Fruit fly (Drosophila melanogaster) whole organism, embryonic: ENCODE data around the gene CycG.

Source experiments
- Adf1 ChIP-seq: fragments of 200-800 bp; sonication (Bioruptor generic); IDR thresholded peaks from 2 replicates; pipeline ENCODE4 v1.3.6; 2022; ENCODE audit warnings: missing biosample characterization, missing genetic modification characterization
- Atf-2 ChIP-seq: fragments of 200-800 bp; sonication (Bioruptor generic); optimal IDR thresholded peaks from 2 replicates; lab custom pipeline; 2016; ENCODE audit warnings: missing biosample characterization, missing genetic modification characterization
- B-H1 ChIP-seq: fragments of 200-800 bp; sonication (Bioruptor generic); IDR thresholded peaks from 3 replicates; pipeline ENCODE4 v1.3.6; 2022; ENCODE audit warnings: missing biosample characterization, missing genetic modification characterization
- Blimp-1 ChIP-seq: fragments of 200-800 bp; sonication (Bioruptor generic); optimal IDR thresholded peaks from 3 replicates; lab custom pipeline; 2018; ENCODE audit warnings: missing biosample characterization, missing genetic modification characterization, mild to moderate bottlenecking, moderate library complexity, missing genetic modification reagents
- CG10209 ChIP-seq: fragments of 200-800 bp; sonication (Bioruptor generic); optimal IDR thresholded peaks from 3 replicates; lab custom pipeline; 2017; ENCODE audit warnings: missing biosample characterization, mild to moderate bottlenecking, missing genetic modification characterization, missing genetic modification reagents
- CG11456 ChIP-seq: fragments of 200-800 bp; sonication (Bioruptor generic); IDR thresholded peaks from 3 replicates; pipeline ENCODE4 v1.3.6; 2022; ENCODE audit warnings: missing biosample characterization, missing genetic modification characterization
- CG15073 ChIP-seq: fragments of 200-800 bp; sonication (Bioruptor generic); optimal IDR thresholded peaks from 2 replicates; lab custom pipeline; 2016; ENCODE audit warnings: missing biosample characterization, missing genetic modification characterization
- CG1529 ChIP-seq: fragments of 200-800 bp; sonication (Bioruptor generic); optimal IDR thresholded peaks from 3 replicates; lab custom pipeline; 2018; ENCODE audit warnings: missing biosample characterization, missing genetic modification characterization
- CG15479 ChIP-seq: fragments of 200-800 bp; sonication (Bioruptor generic); optimal IDR thresholded peaks from 3 replicates; lab custom pipeline; 2019; ENCODE audit warnings: missing biosample characterization, mild to moderate bottlenecking, missing genetic modification characterization, moderate library complexity
- CG15514 ChIP-seq: fragments of 200-800 bp; sonication (Bioruptor generic); optimal IDR thresholded peaks from 3 replicates; lab custom pipeline; 2017; ENCODE audit warnings: missing biosample characterization, missing genetic modification characterization, mild to moderate bottlenecking, moderate library complexity, missing genetic modification reagents
- CG2129 ChIP-seq: fragments of 200-800 bp; sonication (Bioruptor generic); IDR thresholded peaks from 2 replicates; pipeline ENCODE4 v1.3.6; 2022; ENCODE audit warnings: missing biosample characterization, missing genetic modification characterization; ENCODE audit not compliant: partially characterized antibody
- CG3065 ChIP-seq: fragments of 200-800 bp; sonication (Bioruptor generic); optimal IDR thresholded peaks from 2 replicates; lab custom pipeline; 2016; ENCODE audit warnings: missing biosample characterization, missing genetic modification characterization
- CG32767 ChIP-seq: fragments of 200-800 bp; sonication (Bioruptor generic); IDR thresholded peaks from 2 replicates; pipeline ENCODE4 v1.3.6; 2022; ENCODE audit warnings: missing biosample characterization, missing genetic modification characterization
- CG43689 ChIP-seq: fragments of 200-800 bp; sonication (Bioruptor generic); IDR thresholded peaks from 2 replicates; pipeline ENCODE4 v1.3.6; 2022; ENCODE audit warnings: missing biosample characterization, missing genetic modification characterization
- CG4617 ChIP-seq: fragments of 200-800 bp; sonication (Bioruptor generic); optimal IDR thresholded peaks from 3 replicates; lab custom pipeline; 2016; ENCODE audit warnings: missing biosample characterization, missing genetic modification characterization, borderline replicate concordance
- CG6254 ChIP-seq: fragments of 200-800 bp; sonication (Bioruptor generic); optimal IDR thresholded peaks from 3 replicates; lab custom pipeline; 2017; ENCODE audit warnings: mild to moderate bottlenecking, missing biosample characterization, missing genetic modification reagents, missing genetic modification characterization
- CG6765 ChIP-seq: fragments of 200-800 bp; sonication (Bioruptor generic); optimal IDR thresholded peaks from 3 replicates; lab custom pipeline; 2017; ENCODE audit warnings: missing biosample characterization, mild to moderate bottlenecking, missing genetic modification characterization
- CG7372 ChIP-seq: fragments of 200-800 bp; sonication (Bioruptor generic); IDR thresholded peaks from 2 replicates; pipeline ENCODE4 v1.3.6; 2022; ENCODE audit warnings: missing biosample characterization, missing genetic modification characterization
- CG7839 ChIP-seq: fragments of 200-800 bp; sonication (Bioruptor generic); optimal IDR thresholded peaks from 3 replicates; lab custom pipeline; 2018; ENCODE audit warnings: missing biosample characterization, mild to moderate bottlenecking, missing genetic modification characterization, moderate library complexity
- CG8359 ChIP-seq: fragments of 200-800 bp; sonication (Bioruptor generic); optimal IDR thresholded peaks from 2 replicates; lab custom pipeline; 2017; ENCODE audit warnings: missing biosample characterization, mild to moderate bottlenecking, missing genetic modification characterization, borderline replicate concordance
- CG9932 ChIP-seq: fragments of 200-800 bp; sonication (Bioruptor generic); IDR thresholded peaks from 2 replicates; pipeline ENCODE4 v1.3.6; 2022; ENCODE audit warnings: missing biosample characterization, missing genetic modification characterization
- CHES-1-like ChIP-seq: fragments of 200-800 bp; sonication (Bioruptor generic); optimal IDR thresholded peaks from 2 replicates; lab custom pipeline; 2016; ENCODE audit warnings: missing biosample characterization, missing genetic modification characterization
- Dref ChIP-seq: fragments of 200-800 bp; sonication (Bioruptor generic); IDR thresholded peaks from 2 replicates; pipeline ENCODE4 v1.3.6; 2022; ENCODE audit warnings: missing biosample characterization, missing genetic modification characterization
- Gug ChIP-seq: fragments of 200-800 bp; sonication (Bioruptor generic); IDR thresholded peaks from 4 replicates; pipeline ENCODE4 v1.3.6; 2022; ENCODE audit warnings: missing biosample characterization, missing genetic modification characterization
- Jarid2 ChIP-seq: fragments of 200-800 bp; sonication (Bioruptor generic); optimal IDR thresholded peaks from 3 replicates; lab custom pipeline; 2017; ENCODE audit warnings: mild to moderate bottlenecking, missing biosample characterization, missing genetic modification reagents, missing genetic modification characterization
- MBD-R2 ChIP-seq: fragments of 200-800 bp; sonication (Bioruptor generic); IDR thresholded peaks from 2 replicates; pipeline ENCODE4 v1.3.6; 2022; ENCODE audit warnings: missing biosample characterization, missing genetic modification characterization
- MESR4 ChIP-seq: fragments of 200-800 bp; sonication (Bioruptor generic); optimal IDR thresholded peaks from 2 replicates; lab custom pipeline; 2018; ENCODE audit warnings: missing biosample characterization, mild to moderate bottlenecking, missing genetic modification characterization, moderate library complexity
- MTF-1 ChIP-seq: fragments of 200-800 bp; sonication (Bioruptor generic); optimal IDR thresholded peaks from 2 replicates; lab custom pipeline; 2018; ENCODE audit warnings: missing biosample characterization, mild to moderate bottlenecking, missing genetic modification characterization, borderline replicate concordance
- Med ChIP-seq: fragments of 200-800 bp; sonication (Bioruptor generic); peaks from one replicate; lab custom pipeline; 2016; ENCODE audit warnings: missing biosample characterization, missing genetic modification characterization, mild to moderate bottlenecking, inconsistent platforms, moderate library complexity
- Nf-YB ChIP-seq: fragments of 200-800 bp; sonication (Bioruptor generic); optimal IDR thresholded peaks from 3 replicates; lab custom pipeline; 2019; ENCODE audit warnings: missing biosample characterization, mild to moderate bottlenecking, missing genetic modification characterization, moderate library complexity
- Oli ChIP-seq: fragments of 200-800 bp; sonication (Bioruptor generic); optimal IDR thresholded peaks from 2 replicates; lab custom pipeline; 2018; ENCODE audit warnings: missing biosample characterization, mild to moderate bottlenecking, missing genetic modification characterization, moderate library complexity
- Sry-β ChIP-seq: fragments of 200-800 bp; sonication (Bioruptor generic); optimal IDR thresholded peaks from 2 replicates; lab custom pipeline; 2018; ENCODE audit warnings: missing biosample characterization, mild to moderate bottlenecking, missing genetic modification characterization, moderate library complexity
- Sry-δ ChIP-seq: fragments of 200-800 bp; sonication (Bioruptor generic); optimal IDR thresholded peaks from 2 replicates; lab custom pipeline; 2016; ENCODE audit warnings: missing biosample characterization, missing genetic modification characterization
- abd-A ChIP-seq: fragments of 200-800 bp; sonication (Bioruptor generic); optimal IDR thresholded peaks from 3 replicates; lab custom pipeline; 2019; ENCODE audit warnings: missing biosample characterization, mild to moderate bottlenecking, missing genetic modification characterization, moderate library complexity
- az2 ChIP-seq: fragments of 200-800 bp; sonication (Bioruptor generic); optimal IDR thresholded peaks from 3 replicates; lab custom pipeline; 2016; ENCODE audit warnings: missing biosample characterization, missing genetic modification characterization
- chm ChIP-seq: fragments of 200-800 bp; sonication (Bioruptor generic); IDR thresholded peaks from 2 replicates; pipeline ENCODE4 v1.3.6; 2022; ENCODE audit warnings: missing biosample characterization, missing genetic modification characterization
- chn ChIP-seq: fragments of 200-800 bp; sonication (Bioruptor generic); optimal IDR thresholded peaks from 2 replicates; lab custom pipeline; 2016; ENCODE audit warnings: missing biosample characterization, missing genetic modification characterization
- corto ChIP-seq: fragments of 200-800 bp; sonication (Bioruptor generic); optimal IDR thresholded peaks from 2 replicates; lab custom pipeline; 2016; ENCODE audit warnings: missing biosample characterization, mild to moderate bottlenecking, missing genetic modification characterization, moderate library complexity
- dm ChIP-seq: fragments of 200-800 bp; sonication (Bioruptor generic); optimal IDR thresholded peaks from 3 replicates; lab custom pipeline; 2016; ENCODE audit warnings: missing biosample characterization, missing genetic modification characterization
- dysf ChIP-seq: fragments of 200-800 bp; sonication (Bioruptor generic); IDR thresholded peaks from 3 replicates; pipeline ENCODE4 v1.3.6; 2022; ENCODE audit warnings: missing biosample characterization, missing genetic modification characterization
- eve ChIP-seq, 2 experiments: fragments of >200 bp; optimal IDR thresholded peaks; 2 replicates each; lab custom pipeline; 2017; ENCODE audit warnings: missing biosample characterization in 2 of 2, missing genetic modification characterization in 2 of 2
- gfzf ChIP-seq: fragments of 200-800 bp; sonication (Bioruptor generic); optimal IDR thresholded peaks from 2 replicates; lab custom pipeline; 2016; ENCODE audit warnings: missing biosample characterization, mild to moderate bottlenecking, missing genetic modification characterization, moderate library complexity
- her ChIP-seq: fragments of 200-800 bp; sonication (Bioruptor generic); optimal IDR thresholded peaks from 2 replicates; lab custom pipeline; 2016; ENCODE audit warnings: missing biosample characterization, missing genetic modification characterization
- klu ChIP-seq: fragments of 200-800 bp; sonication (Bioruptor generic); IDR thresholded peaks from 2 replicates; pipeline ENCODE4 v1.3.6; 2022; ENCODE audit warnings: missing biosample characterization, missing genetic modification characterization
- lov ChIP-seq, 2 experiments: fragments of 200-800 bp in 1 of 2; fragments of >200 bp in 1 of 2; sonication (Bioruptor generic) in 1 of 2; IDR thresholded peaks in 1 of 2; optimal IDR thresholded peaks in 1 of 2; 2 replicates in 1 of 2; 3 replicates in 1 of 2; pipeline versions ENCODE4 v1.3.6 to Lab custom; 2017 to 2022; ENCODE audit warnings: missing biosample characterization in 1 of 2, missing genetic modification characterization in 1 of 2
- ranshi ChIP-seq: fragments of 200-800 bp; sonication (Bioruptor generic); IDR thresholded peaks from 2 replicates; pipeline ENCODE4 v1.3.6; 2022; ENCODE audit warnings: missing biosample characterization, missing genetic modification characterization
- schlank ChIP-seq: fragments of 200-800 bp; sonication (Bioruptor generic); optimal IDR thresholded peaks from 2 replicates; lab custom pipeline; 2018; ENCODE audit warnings: missing biosample characterization, mild to moderate bottlenecking, missing genetic modification characterization
- sob ChIP-seq: fragments of 200-800 bp; sonication (Bioruptor generic); IDR thresholded peaks from 2 replicates; pipeline ENCODE4 v1.3.6; 2022; ENCODE audit warnings: missing biosample characterization, missing genetic modification characterization
- stc ChIP-seq: fragments of 200-800 bp; sonication (Bioruptor generic); IDR thresholded peaks from 2 replicates; pipeline ENCODE4 v1.3.6; 2022; ENCODE audit warnings: missing biosample characterization, missing genetic modification characterization
- wek ChIP-seq: fragments of 200-800 bp; sonication (Bioruptor generic); optimal IDR thresholded peaks from 3 replicates; lab custom pipeline; 2018; ENCODE audit warnings: missing biosample characterization, mild to moderate bottlenecking, missing genetic modification characterization, moderate library complexity

The CycG gene

dm6 chr3R:31566738-31567137 is 45.7 kb downstream of the CycG start (continued):
- TF ChIP-seq gfzf (GFP tag; lab: Kevin White, UChicago): no peak
- TF ChIP-seq CG15073 (GFP tag; lab: Kevin White, UChicago): no peak
- TF ChIP-seq Sry-β (GFP tag; lab: Kevin White, UChicago): no peak
- no peak for TF ChIP-seq CG2129
- peak; percentile 60 for TF ChIP-seq Oli (tag; lab: Kevin White, UChicago)
- no peak for TF ChIP-seq CG15514
- no peak for TF ChIP-seq klu (GFP tag; lab: Robert Waterston, UW)
- TF ChIP-seq CG1529: peak; percentile 45
- TF ChIP-seq abd-A (tag; lab: Kevin White, UChicago): no peak
- TF ChIP-seq CG7372: peak; percentile 54
- TF ChIP-seq Jarid2 (GFP tag; lab: Kevin White, UChicago): no peak
- TF ChIP-seq corto (GFP tag; lab: Kevin White, UChicago): no peak
- TF ChIP-seq lov (optimal IDR thresholded peaks at IDR 0.05; lab: Kevin White, UChicago): no peak
- peak; percentile 58; the same call in 1 of the 3 replicates for TF ChIP-seq lov (GFP tag; IDR thresholded peaks at IDR 0.05; lab: Robert Waterston, UW)
- TF ChIP-seq B-H1 (GFP tag; lab: Robert Waterston, UW): 0 out of 3 replicates have a peak, but pooled peaks have one; percentile 16
- peak; percentile 66 for TF ChIP-seq Blimp-1 (GFP tag; lab: Kevin White, UChicago)
- no peak for TF ChIP-seq her (GFP tag; lab: Kevin White, UChicago)
- no peak for TF ChIP-seq Nf-YB (GFP tag; lab: Kevin White, UChicago)
- no peak for TF ChIP-seq CG15479 (GFP tag; lab: Kevin White, UChicago)
- no peak for TF ChIP-seq Adf1 (GFP tag; lab: Robert Waterston, UW)
- TF ChIP-seq CG10209: peak; percentile 8
- TF ChIP-seq Dref (GFP tag; lab: Robert Waterston, UW): no peak
- peak; percentile 40 for TF ChIP-seq az2 (GFP tag; lab: Kevin White, UChicago)
- TF ChIP-seq dm (GFP tag; lab: Kevin White, UChicago): no peak
- TF ChIP-seq CG3065: no peak
- TF ChIP-seq ranshi: peak; percentile 66; the same call in 1 of the 2 replicates
- no peak for TF ChIP-seq CG6765 (GFP tag; lab: Kevin White, UChicago)
- TF ChIP-seq chm (GFP tag; lab: Robert Waterston, UW): no peak
- no peak for TF ChIP-seq sob
- TF ChIP-seq wek (GFP tag; lab: Kevin White, UChicago): no peak
- no peak for TF ChIP-seq CG6254 (GFP tag; lab: Kevin White, UChicago)
- TF ChIP-seq dysf: peak; percentile 58; the same call in 2 of the 3 replicates
- peak; percentile 49 for TF ChIP-seq chn (GFP tag; lab: Kevin White, UChicago)
- TF ChIP-seq MESR4: no peak
- no peak for TF ChIP-seq MTF-1 (GFP tag; lab: Kevin White, UChicago)
- no peak for TF ChIP-seq CHES-1-like (GFP tag; lab: Kevin White, UChicago)
- TF ChIP-seq CG7839: peak; percentile 72
- peak; percentile 43; the same call in 1 of the 2 replicates for TF ChIP-seq stc (GFP tag; lab: Robert Waterston, UW)
- TF ChIP-seq eve (GFP tag; optimal IDR thresholded peaks at IDR 0.05; lab: Kevin White, UChicago): no peak
- no peak for TF ChIP-seq Atf-2 (GFP tag; lab: Kevin White, UChicago)
- TF ChIP-seq CG32767 (GFP tag; lab: Robert Waterston, UW): peak; percentile 51; the same call in 1 of the 2 replicates
- peak; percentile 90 for TF ChIP-seq Med (GFP tag; lab: Kevin White, UChicago)
- no peak for TF ChIP-seq Sry-δ (GFP tag; lab: Kevin White, UChicago)
- no peak for TF ChIP-seq schlank (tag; lab: Kevin White, UChicago)
- no peak for TF ChIP-seq CG43689
- TF ChIP-seq CG9932 (GFP tag; lab: Robert Waterston, UW): no peak
- peak; percentile 4 for TF ChIP-seq CG8359 (GFP tag; lab: Kevin White, UChicago)
- TF ChIP-seq CG4617: no peak
- peak; percentile 23; the same call in 1 of the 4 replicates for TF ChIP-seq Gug (GFP tag; lab: Robert Waterston, UW)
- no peak for TF ChIP-seq MBD-R2
- TF ChIP-seq CG11456 (GFP tag; lab: Robert Waterston, UW): no peak
